Fruit fly (Drosophila melanogaster): ENCODE measurements around the gene CG17600.

Gene CG17600

DNA sequence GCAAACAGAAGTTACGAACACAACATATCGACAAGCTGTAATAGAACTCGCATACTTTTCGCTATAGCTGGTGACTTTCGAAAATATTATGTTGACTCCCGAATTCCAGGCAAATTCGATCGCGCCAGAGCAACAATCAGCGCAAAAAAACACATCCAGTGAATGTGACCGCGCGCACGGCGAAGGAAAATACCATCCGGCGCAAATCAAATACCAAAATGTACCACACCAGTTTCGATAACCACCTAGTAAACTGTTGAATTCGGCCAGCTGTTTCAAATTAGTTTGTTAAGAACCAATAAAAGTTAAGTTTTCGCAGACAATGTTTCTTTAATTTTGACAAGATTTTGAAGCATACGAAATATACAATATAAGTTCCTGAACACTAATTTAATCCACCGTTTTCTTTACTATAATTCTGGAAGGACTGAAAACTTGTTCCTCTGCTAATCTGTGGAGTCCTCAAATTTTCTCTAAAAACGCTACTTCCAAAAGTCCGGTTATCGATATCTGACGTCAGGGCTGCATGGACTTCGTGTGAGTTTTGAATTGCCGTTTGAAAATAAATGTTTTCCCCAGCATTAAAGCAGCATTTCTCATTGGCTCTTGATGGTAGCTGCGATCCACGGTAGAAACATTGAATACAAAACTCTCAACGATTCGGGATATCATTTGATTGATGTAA is 33.0 kb upstream of the CG17600 start, which contains the start of the genes Cp110 and CG12576 (continued):
- TF ChIP-seq CG17802 (tag; optimal IDR thresholded peaks at IDR 0.05) (no peak), tx (GFP tag; optimal IDR thresholded peaks at IDR 0.05) (no peak), CG9876 (GFP tag; optimal IDR thresholded peaks at IDR 0.05) (no peak), MBD-R2 (GFP tag; IDR thresholded peaks at IDR 0.05) (no peak), onecut (GFP tag; IDR thresholded peaks at IDR 0.05) (no peak), CG9817 (tag; optimal IDR thresholded peaks at IDR 0.05) (no peak), Hr78 (GFP tag; optimal IDR thresholded peaks at IDR 0.05) (no peak), fd96Cb (tag; optimal IDR thresholded peaks at IDR 0.05) (no peak), prd (optimal IDR thresholded peaks at IDR 0.05) (no peak), prd (GFP tag; IDR thresholded peaks at IDR 0.05) (no peak), CG17912 (GFP tag; optimal IDR thresholded peaks at IDR 0.05) (no peak), CG7839 (tag; optimal IDR thresholded peaks at IDR 0.05) (no peak), sug (tag; optimal IDR thresholded peaks at IDR 0.05) (no peak), Rx (GFP tag; IDR thresholded peaks at IDR 0.05) (no peak), Neu2 (GFP tag; optimal IDR thresholded peaks at IDR 0.05; ENCODE audit: borderline replicate concordance) (no peak), CG17568 (GFP tag; optimal IDR thresholded peaks at IDR 0.05) (no peak), zen (tag; optimal IDR thresholded peaks at IDR 0.05) (no peak), CG17361 (GFP tag; IDR thresholded peaks at IDR 0.05) (no peak), CG30020 (tag; optimal IDR thresholded peaks at IDR 0.05) (peak; percentile 30), CG8765 (GFP tag; IDR thresholded peaks at IDR 0.05) (no peak), knrl (GFP tag; IDR thresholded peaks at IDR 0.05; ENCODE audit: partially characterized antibody) (no peak), CG11247 (GFP tag; IDR thresholded peaks at IDR 0.05) (no peak), hb (GFP tag; IDR thresholded peaks at IDR 0.05; ENCODE audit: partially characterized antibody) (no peak), CG3995 (GFP tag; optimal IDR thresholded peaks at IDR 0.05) (no peak), CG10654 (GFP tag; optimal IDR thresholded peaks at IDR 0.05) (no peak), CG4282 (GFP tag; optimal IDR thresholded peaks at IDR 0.05) (no peak), CG10543 (GFP tag; optimal IDR thresholded peaks at IDR 0.05) (no peak), CG17385 (GFP tag; optimal IDR thresholded peaks at IDR 0.05) (no peak), sima (GFP tag; optimal IDR thresholded peaks at IDR 0.05) (no peak), CG11560 (tag; IDR thresholded peaks at IDR 0.05) (no peak), gro (GFP tag; optimal IDR thresholded peaks at IDR 0.05) (no peak), exex (tag; optimal IDR thresholded peaks at IDR 0.05) (no peak), Sry-δ (GFP tag; optimal IDR thresholded peaks at IDR 0.05) (peak; percentile 70), fd102C (GFP tag; optimal IDR thresholded peaks at IDR 0.05) (no peak), E2f1 (GFP tag; IDR thresholded peaks at IDR 0.05) (no peak), Mrtf (GFP tag; IDR thresholded peaks at IDR 0.05) (no peak), peb (GFP tag; IDR thresholded peaks at IDR 0.05) (no peak), row (GFP tag; IDR thresholded peaks at IDR 0.05) (peak; percentile 35; the same call in 1 of the 3 replicates), CG13775 (GFP tag; optimal IDR thresholded peaks at IDR 0.05) (no peak), crp (GFP tag; optimal IDR thresholded peaks at IDR 0.05) (peak in 1 of 2 experiments; percentile 76), CG14860 (GFP tag; IDR thresholded peaks at IDR 0.05; ENCODE audit: partially characterized antibody) (no peak), CG7271 (tag; optimal IDR thresholded peaks at IDR 0.05) (no peak), nom (GFP tag; optimal IDR thresholded peaks at IDR 0.05) (no peak), lov (optimal IDR thresholded peaks at IDR 0.05) (no peak), lov (GFP tag; IDR thresholded peaks at IDR 0.05) (no peak), Ada2b (GFP tag; IDR thresholded peaks at IDR 0.05) (no peak), wek (GFP tag; optimal IDR thresholded peaks at IDR 0.05) (no peak), CG18476 (GFP tag; optimal IDR thresholded peaks at IDR 0.05) (no peak), pho (GFP tag; optimal IDR thresholded peaks at IDR 0.05) (no peak), Antp (GFP tag; optimal IDR thresholded peaks at IDR 0.05) (no peak)

Measured in whole organism, embryonic.